Fruit fly (Drosophila melanogaster): Measurements from ENCODE around the gene CG32262.

Gene CG32262

DNA sequence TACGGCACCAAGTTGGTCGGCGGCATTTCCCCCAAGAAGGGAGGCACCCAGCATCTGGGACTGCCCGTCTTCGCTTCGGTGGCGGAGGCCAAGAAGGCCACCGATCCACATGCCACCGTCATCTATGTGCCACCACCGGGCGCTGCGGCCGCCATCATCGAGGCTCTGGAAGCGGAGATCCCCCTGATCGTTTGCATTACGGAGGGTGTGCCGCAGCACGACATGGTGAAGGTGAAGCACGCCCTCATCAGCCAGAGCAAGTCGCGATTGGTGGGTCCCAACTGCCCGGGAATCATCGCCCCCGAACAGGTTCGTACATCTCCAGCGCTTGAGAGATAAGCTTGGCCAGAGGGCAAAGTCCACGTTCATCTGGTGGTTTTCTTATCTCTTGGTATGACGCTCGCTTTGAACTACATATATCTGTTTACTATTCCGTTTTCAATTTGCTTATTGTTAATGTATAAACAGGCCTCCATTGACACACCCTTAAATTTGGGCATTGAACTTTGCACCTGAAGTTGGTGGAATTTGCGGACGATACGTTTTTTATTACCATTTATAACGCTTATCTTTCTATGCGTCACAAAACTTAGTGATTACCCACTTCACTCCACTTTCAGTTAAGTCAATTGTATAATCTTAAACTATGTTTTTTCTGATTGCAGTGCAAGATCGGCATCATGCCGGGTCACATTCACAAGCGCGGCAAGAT is 6.9 kb upstream of the CG32262 start (continued):
- TF ChIP-seq Fer1 (GFP tag; optimal IDR thresholded peaks at IDR 0.05): peak; percentile 40
- no peak for TF ChIP-seq CG12104 (GFP tag; optimal IDR thresholded peaks at IDR 0.05)
- peak; percentile 28 for TF ChIP-seq CG18599 (GFP tag; optimal IDR thresholded peaks at IDR 0.05)
- no peak for TF ChIP-seq zen2 (GFP tag; IDR thresholded peaks at IDR 0.05; ENCODE audit: partially characterized antibody)
- TF ChIP-seq kay (GFP tag; optimal IDR thresholded peaks at IDR 0.05): no peak
- peak; percentile 48 for TF ChIP-seq Med (GFP tag)
- TF ChIP-seq dmrt11E (tag; optimal IDR thresholded peaks at IDR 0.05): peak; percentile 0
- no peak for TF ChIP-seq Neu2 (GFP tag; optimal IDR thresholded peaks at IDR 0.05; ENCODE audit: borderline replicate concordance)
- no peak for TF ChIP-seq knrl (GFP tag; IDR thresholded peaks at IDR 0.05; ENCODE audit: partially characterized antibody)
- TF ChIP-seq dpn (GFP tag; optimal IDR thresholded peaks at IDR 0.05): no peak
- peak; percentile 69 for TF ChIP-seq mirr (GFP tag; optimal IDR thresholded peaks at IDR 0.05)
- peak; percentile 74 for TF ChIP-seq sd (tag; optimal IDR thresholded peaks at IDR 0.05)
- peak; percentile 3 for TF ChIP-seq kah (GFP tag; optimal IDR thresholded peaks at IDR 0.05)
- TF ChIP-seq CG17802 (tag; optimal IDR thresholded peaks at IDR 0.05): peak; percentile 27
- TF ChIP-seq amos (GFP tag; IDR thresholded peaks at IDR 0.05; ENCODE audit: partially characterized antibody): no peak
- peak; percentile 26 for TF ChIP-seq Nf-YB (GFP tag; optimal IDR thresholded peaks at IDR 0.05)
- peak; percentile 1 for TF ChIP-seq CG7987 (GFP tag; optimal IDR thresholded peaks at IDR 0.05)
- TF ChIP-seq ro (GFP tag; IDR thresholded peaks at IDR 0.05): no peak
- no peak for TF ChIP-seq salm (tag; optimal IDR thresholded peaks at IDR 0.05)
- TF ChIP-seq CG13424 (tag; optimal IDR thresholded peaks at IDR 0.05): peak; percentile 17
- TF ChIP-seq kni (GFP tag; optimal IDR thresholded peaks at IDR 0.05): peak; percentile 16
- peak; percentile 28 for TF ChIP-seq sqz (GFP tag; optimal IDR thresholded peaks at IDR 0.05)
- no peak for TF ChIP-seq repo (GFP tag; optimal IDR thresholded peaks at IDR 0.05)
- TF ChIP-seq bsh (GFP tag; optimal IDR thresholded peaks at IDR 0.05): peak; percentile 6 to 43
- peak; percentile 25 for TF ChIP-seq CG5180 (GFP tag; optimal IDR thresholded peaks at IDR 0.05)
- TF ChIP-seq Asciz (GFP tag; optimal IDR thresholded peaks at IDR 0.05): peak; percentile 46
- TF ChIP-seq sug (tag; optimal IDR thresholded peaks at IDR 0.05): peak; percentile 63
- TF ChIP-seq CG6813 (GFP tag; optimal IDR thresholded peaks at IDR 0.05): peak; percentile 1
- peak; percentile 97 for TF ChIP-seq nom (GFP tag; optimal IDR thresholded peaks at IDR 0.05)
- TF ChIP-seq CG33557 (GFP tag; optimal IDR thresholded peaks at IDR 0.05): peak; percentile 14
- peak; percentile 50 for TF ChIP-seq CG10543 (GFP tag; optimal IDR thresholded peaks at IDR 0.05)
- TF ChIP-seq Side (GFP tag; optimal IDR thresholded peaks at IDR 0.05): no peak
- TF ChIP-seq eyg (GFP tag; optimal IDR thresholded peaks at IDR 0.05): no peak
- peak; percentile 78 for TF ChIP-seq Nf-YC (tag; optimal IDR thresholded peaks at IDR 0.05)
- TF ChIP-seq gcm2 (GFP tag; optimal IDR thresholded peaks at IDR 0.05): no peak
- peak; percentile 26 for TF ChIP-seq CG6254 (GFP tag; optimal IDR thresholded peaks at IDR 0.05)
- peak; percentile 23 for TF ChIP-seq CG12769 (tag; optimal IDR thresholded peaks at IDR 0.05)
- TF ChIP-seq wek (GFP tag; optimal IDR thresholded peaks at IDR 0.05): peak; percentile 13
- TF ChIP-seq CG15696 (tag; optimal IDR thresholded peaks at IDR 0.05): peak; percentile 4
- TF ChIP-seq lab (GFP tag; optimal IDR thresholded peaks at IDR 0.05): peak; percentile 18
- peak; percentile 12 for TF ChIP-seq CG9727 (GFP tag; optimal IDR thresholded peaks at IDR 0.05)
- TF ChIP-seq Hey (tag; optimal IDR thresholded peaks at IDR 0.05): peak; percentile 11
- TF ChIP-seq BtbVII (GFP tag; optimal IDR thresholded peaks at IDR 0.05): peak; percentile 47
- TF ChIP-seq Atf3 (GFP tag; optimal IDR thresholded peaks at IDR 0.05): no peak
- no peak for TF ChIP-seq CG1832 (GFP tag; optimal IDR thresholded peaks at IDR 0.05)
- peak; percentile 52 for TF ChIP-seq CG15601 (tag; optimal IDR thresholded peaks at IDR 0.05)
- TF ChIP-seq exex (tag; optimal IDR thresholded peaks at IDR 0.05): peak; percentile 59
